Worm (Caenorhabditis elegans) whole organism, young adult: ENCODE measurements around the gene C30G7.4.

Source experiments
- B0261.1 ChIP-seq: sonication (generic microtip); optimal IDR thresholded peaks from 2 replicates; lab custom pipeline; 2016; ENCODE audit warnings: mild to moderate bottlenecking, missing genetic modification characterization, moderate library complexity, missing compliant biosample characterization
- C06A6.2 ChIP-seq: fragments of 200-800 bp; sonication (Bioruptor generic); conservative IDR thresholded peaks from 2 replicates; pipeline ENCODE4 v1.3.6; 2022; ENCODE audit warnings: missing genetic modification characterization, missing compliant biosample characterization
- D2030.7 ChIP-seq: fragments of 200-800 bp; sonication (Bioruptor generic); IDR thresholded peaks from 2 replicates; pipeline ENCODE4 v1.3.6; 2022; ENCODE audit warnings: missing genetic modification reagents, missing genetic modification characterization, missing compliant biosample characterization
- F22D6.2 ChIP-seq: sonication (generic microtip); optimal IDR thresholded peaks from 2 replicates; lab custom pipeline; 2016; ENCODE audit warnings: mild to moderate bottlenecking, missing genetic modification characterization, missing compliant biosample characterization
- F37B4.10 ChIP-seq: fragments of 200-800 bp; sonication (Bioruptor generic); IDR thresholded peaks from 2 replicates; pipeline ENCODE4 v1.3.6; 2022; ENCODE audit warnings: missing genetic modification characterization, missing compliant biosample characterization
- F49E8.2 ChIP-seq: sonication (generic microtip); optimal IDR thresholded peaks from 3 replicates; lab custom pipeline; 2017; ENCODE audit warnings: missing genetic modification characterization, mild to moderate bottlenecking, missing compliant biosample characterization, antibody characterized with exemption, moderate library complexity; ENCODE audit not compliant: insufficient read depth
- F57C9.4 ChIP-seq: sonication (generic microtip); optimal IDR thresholded peaks from 2 replicates; lab custom pipeline; 2017; ENCODE audit warnings: mild to moderate bottlenecking, missing genetic modification characterization, missing compliant biosample characterization
- K12H6.12 ChIP-seq: fragments of 200-800 bp; sonication (Bioruptor generic); optimal IDR thresholded peaks from 2 replicates; lab custom pipeline; 2018; ENCODE audit warnings: mild to moderate bottlenecking, missing genetic modification characterization, missing compliant biosample characterization
- T26A5.8 ChIP-seq: sonication (generic microtip); optimal IDR thresholded peaks from 2 replicates; lab custom pipeline; 2016; ENCODE audit warnings: missing genetic modification characterization, missing compliant biosample characterization
- Y79H2A.3 ChIP-seq: fragments of 200-800 bp; sonication (Bioruptor generic); conservative IDR thresholded peaks from 2 replicates; pipeline ENCODE4 v1.3.6; 2022; ENCODE audit warnings: missing genetic modification reagents, missing genetic modification characterization, missing compliant biosample characterization
- akir-1 ChIP-seq: fragments of 200-800 bp; sonication (Bioruptor generic); optimal IDR thresholded peaks from 2 replicates; lab custom pipeline; 2018; ENCODE audit warnings: mild to moderate bottlenecking, missing genetic modification characterization, moderate library complexity, missing compliant biosample characterization
- aptf-2 ChIP-seq: fragments of 200-800 bp; sonication (Bioruptor generic); conservative IDR thresholded peaks from 2 replicates; pipeline ENCODE4 v1.3.6; 2022; ENCODE audit warnings: missing genetic modification reagents, missing genetic modification characterization, missing compliant biosample characterization
- atf-7 ChIP-seq: sonication (generic microtip); optimal IDR thresholded peaks from 2 replicates; lab custom pipeline; 2017; ENCODE audit warnings: mild to moderate bottlenecking, missing genetic modification characterization, missing compliant biosample characterization
- attf-3 ChIP-seq: fragments of 200-800 bp; sonication (Bioruptor generic); conservative IDR thresholded peaks from 2 replicates; pipeline ENCODE4 v1.3.6; 2022; ENCODE audit warnings: missing genetic modification reagents, missing genetic modification characterization, missing compliant biosample characterization
- attf-5 ChIP-seq: fragments of 200-800 bp; sonication (Bioruptor generic); optimal IDR thresholded peaks from 2 replicates; lab custom pipeline; 2018; ENCODE audit warnings: mild to moderate bottlenecking, missing genetic modification characterization, missing compliant biosample characterization
- bed-1 ChIP-seq: fragments of 200-800 bp; sonication (Bioruptor generic); IDR thresholded peaks from 2 replicates; pipeline ENCODE4 v1.3.6; 2022; ENCODE audit warnings: missing genetic modification reagents, missing genetic modification characterization, missing compliant biosample characterization
- ceh-100 ChIP-seq: fragments of 200-800 bp; sonication (Bioruptor generic); IDR thresholded peaks from 2 replicates; pipeline ENCODE4 v1.3.6; 2022; ENCODE audit warnings: missing genetic modification reagents, missing genetic modification characterization, missing compliant biosample characterization
- ceh-58 ChIP-seq: fragments of 200-800 bp; sonication (Bioruptor generic); IDR thresholded peaks from 2 replicates; pipeline ENCODE4 v1.3.6; 2022; ENCODE audit warnings: missing genetic modification characterization, missing compliant biosample characterization
- chd-7 ChIP-seq: sonication (generic microtip); optimal IDR thresholded peaks from 2 replicates; lab custom pipeline; 2016; ENCODE audit warnings: mild to moderate bottlenecking, missing genetic modification characterization, moderate library complexity, missing compliant biosample characterization
- die-1 ChIP-seq: sonication (generic microtip); optimal IDR thresholded peaks from 2 replicates; lab custom pipeline; 2016; ENCODE audit warnings: missing genotype, mild to moderate bottlenecking, missing genetic modification characterization, missing compliant biosample characterization
- efl-1 ChIP-seq: fragments of 150-350 bp; optimal IDR thresholded peaks from 2 replicates; lab custom pipeline; 2014; ENCODE audit warnings: missing biosample characterization, missing genetic modification reagents, missing genetic modification characterization
- egl-18 ChIP-seq: fragments of 200-800 bp; sonication (Bioruptor generic); IDR thresholded peaks from 2 replicates; pipeline ENCODE4 v1.3.6; 2022; ENCODE audit warnings: missing genetic modification reagents, missing genetic modification characterization, missing compliant biosample characterization
- egrh-3 ChIP-seq: fragments of 200-800 bp; sonication (Bioruptor generic); IDR thresholded peaks from 2 replicates; pipeline ENCODE4 v1.3.6; 2022; ENCODE audit warnings: missing genetic modification reagents, missing genetic modification characterization, missing compliant biosample characterization
- ets-4 ChIP-seq: fragments of 200-800 bp; sonication (Bioruptor generic); optimal IDR thresholded peaks from 2 replicates; lab custom pipeline; 2018; ENCODE audit warnings: mild to moderate bottlenecking, missing genetic modification characterization, missing compliant biosample characterization
- hlh-12 ChIP-seq: sonication (generic microtip); optimal IDR thresholded peaks from 2 replicates; lab custom pipeline; 2016; ENCODE audit warnings: missing genetic modification characterization, missing compliant biosample characterization
- hmg-1.2 ChIP-seq: fragments of 200-800 bp; sonication (Bioruptor generic); IDR thresholded peaks from 2 replicates; pipeline ENCODE4 v1.3.6; 2022; ENCODE audit warnings: missing genetic modification reagents, missing genetic modification characterization, missing compliant biosample characterization
- lag-1 ChIP-seq: fragments of 200-800 bp; sonication (Bioruptor generic); IDR thresholded peaks from 2 replicates; pipeline ENCODE4 v1.3.6; 2022; ENCODE audit warnings: missing genetic modification reagents, missing genetic modification characterization, missing compliant biosample characterization
- lin-26 ChIP-seq: fragments of 200-800 bp; sonication (Bioruptor generic); IDR thresholded peaks from 2 replicates; pipeline ENCODE4 v1.3.6; 2022; ENCODE audit warnings: missing genetic modification reagents, missing genetic modification characterization, missing compliant biosample characterization
- lin-35 ChIP-seq, 3 experiments: fragments of 150-350 bp in 2 of 3; sonication (generic microtip) in 1 of 3; optimal IDR thresholded peaks; 2 replicates each; lab custom pipeline; 2014 to 2018; ENCODE audit warnings: missing biosample characterization in 3 of 3, missing genetic modification characterization in 3 of 3, missing genetic modification reagents in 3 of 3
- lsl-1 ChIP-seq: fragments of 200-800 bp; sonication (Bioruptor generic); optimal IDR thresholded peaks from 2 replicates; lab custom pipeline; 2018; ENCODE audit warnings: mild to moderate bottlenecking, missing genetic modification characterization, moderate library complexity, missing compliant biosample characterization
- madf-6 ChIP-seq: fragments of 200-800 bp; sonication (Bioruptor generic); IDR thresholded peaks from 2 replicates; pipeline ENCODE4 v1.3.6; 2022; ENCODE audit warnings: missing genetic modification reagents, missing genetic modification characterization, missing compliant biosample characterization
- mcd-1 ChIP-seq: fragments of 200-800 bp; sonication (Bioruptor generic); IDR thresholded peaks from 2 replicates; pipeline ENCODE4 v1.3.6; 2022; ENCODE audit warnings: missing genetic modification reagents, missing genetic modification characterization, missing compliant biosample characterization
- nhr-120 ChIP-seq: fragments of 200-800 bp; sonication (Bioruptor generic); IDR thresholded peaks from 2 replicates; pipeline ENCODE4 v1.3.6; 2022; ENCODE audit warnings: missing genetic modification characterization, missing compliant biosample characterization
- pbrm-1 ChIP-seq: fragments of 200-800 bp; sonication (Bioruptor generic); IDR thresholded peaks from 2 replicates; pipeline ENCODE4 v1.3.6; 2022; ENCODE audit warnings: missing genetic modification reagents, missing genetic modification characterization, missing compliant biosample characterization
- rcor-1 ChIP-seq: fragments of 200-800 bp; sonication (Bioruptor generic); IDR thresholded peaks from 2 replicates; pipeline ENCODE4 v1.3.6; 2022; ENCODE audit warnings: missing genetic modification reagents, missing genetic modification characterization, missing compliant biosample characterization
- repo-1 ChIP-seq: sonication (generic microtip); optimal IDR thresholded peaks from 2 replicates; lab custom pipeline; 2017; ENCODE audit warnings: mild to moderate bottlenecking, missing genetic modification characterization, missing compliant biosample characterization
- rpc-1 ChIP-seq, 2 experiments: fragments of 150-350 bp in 1 of 2; sonication (generic microtip) in 1 of 2; optimal IDR thresholded peaks; 2 replicates each; lab custom pipeline; 2014 to 2018; ENCODE audit warnings: missing biosample characterization in 1 of 2, missing genetic modification characterization in 1 of 2, missing genetic modification reagents in 1 of 2, missing genotype in 1 of 2
- somi-1 ChIP-seq: fragments of 200-800 bp; sonication (Bioruptor generic); optimal IDR thresholded peaks from 2 replicates; lab custom pipeline; 2018; ENCODE audit warnings: mild to moderate bottlenecking, missing genetic modification characterization, missing compliant biosample characterization
- sptf-2 ChIP-seq: fragments of 200-800 bp; sonication (Bioruptor generic); optimal IDR thresholded peaks from 2 replicates; lab custom pipeline; 2018; ENCODE audit warnings: mild to moderate bottlenecking, missing genetic modification characterization, missing compliant biosample characterization
- tbp1 ChIP-seq: fragments of 200-800 bp; sonication (Bioruptor generic); optimal IDR thresholded peaks from 2 replicates; lab custom pipeline; 2018; ENCODE audit warnings: mild to moderate bottlenecking, missing genetic modification characterization, missing compliant biosample characterization
- tbx-9 ChIP-seq: sonication (generic microtip); optimal IDR thresholded peaks from 2 replicates; lab custom pipeline; 2016; ENCODE audit warnings: borderline replicate concordance, missing genetic modification characterization, inconsistent platforms, missing compliant biosample characterization
- tlf-1 ChIP-seq: fragments of 200-800 bp; sonication (Bioruptor generic); optimal IDR thresholded peaks from 2 replicates; lab custom pipeline; 2018; ENCODE audit warnings: mild to moderate bottlenecking, missing genetic modification characterization, missing compliant biosample characterization
- unc-62 ChIP-seq: fragments of 150-350 bp; optimal IDR thresholded peaks from 2 replicates; lab custom pipeline; 2014; ENCODE audit warnings: missing biosample characterization, missing genetic modification reagents, missing genetic modification characterization
- zfh-2 ChIP-seq: fragments of 200-800 bp; sonication (Bioruptor generic); conservative IDR thresholded peaks from 2 replicates; pipeline ENCODE4 v1.3.6; 2022; ENCODE audit warnings: missing genetic modification reagents, missing genetic modification characterization, missing compliant biosample characterization
- ztf-22 ChIP-seq: fragments of 200-800 bp; sonication (Bioruptor generic); optimal IDR thresholded peaks from 2 replicates; lab custom pipeline; 2018; ENCODE audit warnings: mild to moderate bottlenecking, missing genetic modification characterization, moderate library complexity, missing compliant biosample characterization
- ztf-25 ChIP-seq: fragments of 200-800 bp; sonication (Bioruptor generic); IDR thresholded peaks from 2 replicates; pipeline ENCODE4 v1.3.6; 2022; ENCODE audit warnings: missing genetic modification reagents, missing genetic modification characterization, missing compliant biosample characterization
- ztf-3 ChIP-seq: fragments of 200-800 bp; sonication (Bioruptor generic); optimal IDR thresholded peaks from 2 replicates; lab custom pipeline; 2018; ENCODE audit warnings: mild to moderate bottlenecking, missing genetic modification characterization, missing compliant biosample characterization
- ztf-6 ChIP-seq: fragments of 200-800 bp; sonication (Bioruptor generic); IDR thresholded peaks from 2 replicates; pipeline ENCODE4 v1.3.6; 2022; ENCODE audit warnings: missing genetic modification reagents, missing genetic modification characterization, missing compliant biosample characterization

Gene C30G7.4

DNA sequence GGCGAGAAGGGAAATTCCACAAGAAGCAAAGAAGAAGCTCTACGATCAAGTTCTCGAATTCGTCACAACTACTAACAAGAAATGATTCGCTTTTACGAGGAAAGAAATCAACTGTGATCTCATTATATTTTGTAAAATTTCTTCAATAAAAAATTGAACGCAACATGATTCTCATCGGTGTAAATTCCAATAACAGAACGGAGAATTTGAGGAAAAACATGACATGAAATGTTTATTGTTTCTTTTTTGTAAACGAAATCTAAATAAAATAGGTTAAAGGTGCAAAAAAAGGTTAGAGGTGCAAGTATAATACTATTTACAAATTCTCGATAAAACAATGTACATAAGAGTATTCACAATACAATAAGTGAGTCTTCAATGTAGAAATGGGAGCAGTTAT is 44.6 kb upstream of the C30G7.4 start (continued):
- TF ChIP-seq ztf-25, result no peak
- peak; percentile 12; the same call in 1 of the 2 replicates for TF ChIP-seq hmg-1.2 (GFP tag; lab: Robert Waterston, UW)
- TF ChIP-seq B0261.1 (tag; lab: Kevin White, UChicago), result no peak
- no peak for TF ChIP-seq ets-4 (GFP tag; lab: Kevin White, UChicago)
- peak; percentile 46 for TF ChIP-seq lsl-1
- no peak for TF ChIP-seq unc-62
- TF ChIP-seq repo-1 (tag; lab: Kevin White, UChicago), result peak; percentile 11
- no peak for TF ChIP-seq ztf-6
- TF ChIP-seq ceh-100 (GFP tag; lab: Robert Waterston, UW), result peak; percentile 56; the same call in 1 of the 2 replicates
- TF ChIP-seq zfh-2 (GFP tag; lab: Robert Waterston, UW), result no peak
- TF ChIP-seq egl-18 (GFP tag; lab: Robert Waterston, UW), result no peak
- no peak for TF ChIP-seq nhr-120
- TF ChIP-seq C06A6.2, result no peak
- peak; percentile 39; the same call in 1 of the 2 replicates for TF ChIP-seq Y79H2A.3
- no peak for TF ChIP-seq ztf-3 (GFP tag; lab: Kevin White, UChicago)
- TF ChIP-seq K12H6.12 (tag; lab: Kevin White, UChicago), result no peak
- TF ChIP-seq F49E8.2 (tag; lab: Kevin White, UChicago), result peak; percentile 77
- no peak for TF ChIP-seq mcd-1 (GFP tag; lab: Robert Waterston, UW)
- no peak for TF ChIP-seq tbx-9 (tag; lab: Kevin White, UChicago)
- no peak for TF ChIP-seq F37B4.10 (GFP tag; lab: Robert Waterston, UW)
- TF ChIP-seq ztf-22 (GFP tag; lab: Kevin White, UChicago), result no peak
- no peak for TF ChIP-seq aptf-2
- TF ChIP-seq tbp1 (GFP tag; lab: Kevin White, UChicago), result peak; percentile 42
- TF ChIP-seq F22D6.2 (tag; lab: Kevin White, UChicago), result no peak
- no peak for TF ChIP-seq chd-7
- no peak for TF ChIP-seq lag-1 (GFP tag; lab: Robert Waterston, UW)
- TF ChIP-seq tlf-1 (GFP tag; lab: Kevin White, UChicago), result no peak
- TF ChIP-seq pbrm-1, result 0 out of 2 replicates have a peak, but pooled peaks have one; percentile 13
- no peak for TF ChIP-seq hlh-12

DNA sequence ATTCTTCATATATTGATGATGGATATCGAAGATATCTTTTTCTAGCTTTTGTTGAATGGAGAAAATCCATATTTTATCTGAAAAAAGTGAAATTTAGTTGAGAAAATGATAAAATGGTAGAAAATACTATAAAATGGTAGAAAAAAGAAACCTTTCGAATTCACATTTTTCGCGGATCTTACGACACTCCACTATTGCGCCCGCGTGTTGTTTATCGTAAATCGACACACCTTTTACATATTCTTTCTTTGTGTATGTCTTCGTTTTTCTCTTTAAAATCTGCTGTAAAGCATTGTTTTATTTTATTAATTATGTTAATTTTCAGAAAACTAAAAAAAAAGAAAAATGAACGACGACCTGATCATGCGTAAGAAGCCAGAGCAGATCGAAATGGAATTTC is 43.9 kb upstream of the C30G7.4 start, which contains the start of the genes cdt-2 and T01C3.2:
TSS of gene cdt-2 (minus strand) at position 284 of the 400 bp plus-strand sequence.
TSS of gene T01C3.2 (plus strand) at position 326 of the 400 bp plus-strand sequence.
- TF ChIP-seq attf-3 (peak; percentile 91), efl-1 (GFP tag; lab: Kevin White, UChicago) (peak; percentile 32), lin-35 (GFP tag; optimal IDR thresholded peaks at IDR 0.05; lab: Kevin White, UChicago) (no peak)
- TF ChIP-seq, all 124 proteins: peak for 2

DNA sequence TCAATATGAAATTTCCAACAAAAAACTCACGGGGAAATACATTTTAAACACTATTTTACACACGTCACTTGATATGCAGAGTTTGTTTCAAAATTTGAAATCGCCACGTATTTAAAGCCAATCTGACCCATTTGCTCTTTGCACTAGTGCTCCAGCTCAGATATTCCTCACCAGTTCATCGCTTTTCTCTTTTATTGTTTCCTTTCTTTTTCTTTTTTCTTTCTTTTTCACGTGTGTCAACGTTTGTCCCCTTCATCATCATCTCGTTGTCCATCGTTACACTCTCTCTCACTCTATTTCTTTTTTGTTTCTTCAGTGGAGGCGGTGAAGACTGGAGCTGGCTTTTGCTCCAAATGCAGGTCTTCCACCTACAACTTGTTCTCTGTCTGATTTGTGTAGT is 37.7 kb upstream of the C30G7.4 start, which contains the start of gene F02D8.4:
TSS of gene F02D8.4 (plus strand) at position 301 of the 400 bp plus-strand sequence.
- no peak for TF ChIP-seq F57C9.4 (tag; lab: Kevin White, UChicago)
- TF ChIP-seq akir-1 (GFP tag; lab: Kevin White, UChicago), result no peak
- no peak for TF ChIP-seq ztf-3 (GFP tag; lab: Kevin White, UChicago)
- no peak for TF ChIP-seq lin-26
- TF ChIP-seq attf-5 (GFP tag; lab: Kevin White, UChicago), result no peak
- TF ChIP-seq atf-7 (tag; lab: Kevin White, UChicago), result no peak
- TF ChIP-seq egrh-3, result no peak
- TF ChIP-seq sptf-2, result no peak
- no peak for TF ChIP-seq F49E8.2 (tag; lab: Kevin White, UChicago)
- no peak for TF ChIP-seq D2030.7 (GFP tag; lab: Robert Waterston, UW)
- no peak for TF ChIP-seq somi-1 (GFP tag; lab: Kevin White, UChicago)
- TF ChIP-seq rcor-1, result no peak
- TF ChIP-seq rpc-1 (optimal IDR thresholded peaks at IDR 0.05; lab: Kevin White, UChicago), result no peak
- no peak for TF ChIP-seq rpc-1 (tag; optimal IDR thresholded peaks at IDR 0.05; lab: Kevin White, UChicago)
- TF ChIP-seq bed-1 (GFP tag; lab: Robert Waterston, UW), result no peak
- no peak for TF ChIP-seq die-1
- no peak for TF ChIP-seq ceh-58
- no peak for TF ChIP-seq T26A5.8 (tag; lab: Kevin White, UChicago)
- no peak for TF ChIP-seq madf-6
- TF ChIP-seq mcd-1 (GFP tag; lab: Robert Waterston, UW), result no peak
- TF ChIP-seq, all 124 proteins: peak for 0
